Worm (Caenorhabditis elegans) whole organism, early embryonic: ENCODE measurements around the gene R07E5.7.

Experiments
- flt-1 ChIP-seq: fragments of 200-800 bp; sonication (Bioruptor generic); IDR thresholded peaks from 2 replicates; pipeline ENCODE4 v1.3.6; 2022; ENCODE audit warnings: missing genetic modification characterization, missing compliant biosample characterization
- sea-1 ChIP-seq: fragments of 200-800 bp; sonication (Bioruptor generic); conservative IDR thresholded peaks from 2 replicates; pipeline ENCODE4 v1.3.6; 2022; ENCODE audit warnings: missing genetic modification characterization, missing compliant biosample characterization

DNA sequence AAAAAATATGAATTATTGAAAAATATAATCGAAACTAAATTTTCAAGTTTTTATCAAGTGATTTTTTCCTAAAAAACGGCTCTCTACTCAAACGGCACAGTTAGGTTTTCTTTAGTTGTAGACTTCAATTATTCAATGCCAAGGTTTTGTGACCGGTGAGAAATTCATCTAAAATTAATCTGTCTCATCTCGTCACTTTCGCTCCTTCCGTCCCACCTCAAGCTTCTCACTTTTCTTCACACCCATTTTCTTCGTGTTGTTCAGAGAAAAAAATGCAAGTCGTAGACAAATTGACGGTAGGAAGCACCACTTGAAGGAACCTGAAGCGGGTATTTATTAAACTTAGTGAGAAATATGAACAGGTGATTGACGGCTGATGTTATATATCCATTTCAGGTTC, 27.6 kb downstream of the R07E5.7 start:
- TF ChIP-seq sea-1 (GFP tag; lab: Robert Waterston, UW) (no peak), flt-1 (no peak)
